Fruit fly (Drosophila melanogaster) whole organism, embryonic: ENCODE data around the gene CG13008.
A peak's percentile ranks its signal among the peaks of the same experiment; 100 is the strongest.

Source experiments
- Antp ChIP-seq: fragments of 200-800 bp; sonication (Bioruptor generic); optimal IDR thresholded peaks from 3 replicates; lab custom pipeline; 2016; ENCODE audit warnings: missing biosample characterization, missing genetic modification characterization
- B-H2 ChIP-seq: fragments of 200-800 bp; sonication (Bioruptor generic); optimal IDR thresholded peaks from 2 replicates; lab custom pipeline; 2018; ENCODE audit warnings: missing biosample characterization, mild to moderate bottlenecking, missing genetic modification characterization
- CG10147 ChIP-seq: fragments of 200-800 bp; sonication (Bioruptor generic); optimal IDR thresholded peaks from 2 replicates; lab custom pipeline; 2019; ENCODE audit warnings: missing biosample characterization, mild to moderate bottlenecking, missing genetic modification characterization, moderate library complexity
- CG14050 ChIP-seq: fragments of 200-800 bp; sonication (Bioruptor generic); IDR thresholded peaks from 3 replicates; pipeline ENCODE4 v1.3.6; 2022; ENCODE audit warnings: missing biosample characterization, missing genetic modification characterization
- CG15269 ChIP-seq: fragments of 200-800 bp; sonication (Bioruptor generic); optimal IDR thresholded peaks from 2 replicates; lab custom pipeline; 2018; ENCODE audit warnings: missing biosample characterization, mild to moderate bottlenecking, missing genetic modification characterization, moderate library complexity
- CG15601 ChIP-seq: fragments of 200-800 bp; sonication (Bioruptor generic); optimal IDR thresholded peaks from 3 replicates; lab custom pipeline; 2019; ENCODE audit warnings: missing biosample characterization, mild to moderate bottlenecking, missing genetic modification characterization, moderate library complexity
- CG1602 ChIP-seq: fragments of 200-800 bp; sonication (Bioruptor generic); optimal IDR thresholded peaks from 3 replicates; lab custom pipeline; 2016; ENCODE audit warnings: missing biosample characterization, missing genetic modification characterization
- CG16779 ChIP-seq: fragments of 200-800 bp; sonication (Bioruptor generic); IDR thresholded peaks from 2 replicates; pipeline ENCODE4 v1.3.6; 2022; ENCODE audit warnings: missing biosample characterization, missing genetic modification characterization
- CG16863 ChIP-seq: fragments of 200-800 bp; sonication (Bioruptor generic); optimal IDR thresholded peaks from 3 replicates; lab custom pipeline; 2016; ENCODE audit warnings: missing biosample characterization, missing genetic modification characterization
- CG2116 ChIP-seq: fragments of 200-800 bp; sonication (Bioruptor generic); optimal IDR thresholded peaks from 3 replicates; lab custom pipeline; 2018; ENCODE audit warnings: missing biosample characterization, mild to moderate bottlenecking, missing genetic modification characterization
- CG2120 ChIP-seq: fragments of 200-800 bp; sonication (Bioruptor generic); optimal IDR thresholded peaks from 3 replicates; lab custom pipeline; 2016; ENCODE audit warnings: missing biosample characterization, missing genetic modification characterization
- CG2129 ChIP-seq: fragments of 200-800 bp; sonication (Bioruptor generic); IDR thresholded peaks from 2 replicates; pipeline ENCODE4 v1.3.6; 2022; ENCODE audit warnings: missing biosample characterization, missing genetic modification characterization; ENCODE audit not compliant: partially characterized antibody
- CG2712 ChIP-seq: fragments of 200-800 bp; optimal IDR thresholded peaks from 3 replicates; lab custom pipeline; 2019; ENCODE audit warnings: missing biosample characterization, mild to moderate bottlenecking, missing genetic modification characterization, moderate library complexity
- CG31388 ChIP-seq: fragments of 200-800 bp; sonication (Bioruptor generic); optimal IDR thresholded peaks from 2 replicates; lab custom pipeline; 2016; ENCODE audit warnings: missing biosample characterization, missing genetic modification characterization
- CG4404 ChIP-seq: fragments of 200-800 bp; sonication (Bioruptor generic); IDR thresholded peaks from 2 replicates; pipeline ENCODE4 v1.3.6; 2022; ENCODE audit warnings: missing biosample characterization, missing genetic modification characterization
- CG7987 ChIP-seq: fragments of 200-800 bp; sonication (Bioruptor generic); optimal IDR thresholded peaks from 2 replicates; lab custom pipeline; 2018; ENCODE audit warnings: missing biosample characterization, mild to moderate bottlenecking, missing genetic modification characterization, moderate library complexity
- CG9437 ChIP-seq: fragments of 200-800 bp; sonication (Bioruptor generic); optimal IDR thresholded peaks from 2 replicates; lab custom pipeline; 2018; ENCODE audit warnings: missing biosample characterization, mild to moderate bottlenecking, missing genetic modification characterization
- CG9797 ChIP-seq: fragments of 200-800 bp; sonication (Bioruptor generic); optimal IDR thresholded peaks from 3 replicates; lab custom pipeline; 2018; ENCODE audit warnings: missing biosample characterization, mild to moderate bottlenecking, missing genetic modification characterization
- Chrac-16 ChIP-seq: fragments of 200-800 bp; sonication (Bioruptor generic); optimal IDR thresholded peaks from 3 replicates; lab custom pipeline; 2016; ENCODE audit warnings: missing biosample characterization, missing genetic modification characterization
- D19A ChIP-seq: fragments of 200-800 bp; optimal IDR thresholded peaks from 3 replicates; lab custom pipeline; 2019; ENCODE audit warnings: missing biosample characterization, mild to moderate bottlenecking, missing genetic modification characterization, moderate library complexity
- Lpt ChIP-seq: fragments of >200 bp; optimal IDR thresholded peaks from 2 replicates; lab custom pipeline; 2018; ENCODE audit warnings: missing biosample characterization, missing genetic modification characterization
- Mes4 ChIP-seq: fragments of 200-800 bp; sonication (Bioruptor generic); optimal IDR thresholded peaks from 2 replicates; lab custom pipeline; 2016; ENCODE audit warnings: missing biosample characterization, missing genetic modification characterization
- Mrtf ChIP-seq: fragments of 200-800 bp; sonication (Bioruptor generic); IDR thresholded peaks from 3 replicates; pipeline ENCODE4 v1.3.6; 2022; ENCODE audit warnings: missing biosample characterization, missing genetic modification characterization
- NfI ChIP-seq: fragments of 200-800 bp; sonication (Bioruptor generic); optimal IDR thresholded peaks from 3 replicates; lab custom pipeline; 2018; ENCODE audit warnings: missing biosample characterization, mild to moderate bottlenecking, missing genetic modification characterization, moderate library complexity
- Optix ChIP-seq: fragments of 200-800 bp; sonication (Bioruptor generic); IDR thresholded peaks from 3 replicates; pipeline ENCODE4 v1.3.6; 2022; ENCODE audit warnings: missing biosample characterization, missing genetic modification characterization
- Rx ChIP-seq: fragments of 200-800 bp; sonication (Bioruptor generic); IDR thresholded peaks from 2 replicates; pipeline ENCODE4 v1.3.6; 2022; ENCODE audit warnings: missing biosample characterization, missing genetic modification characterization
- Spps ChIP-seq: fragments of 200-800 bp; sonication (Bioruptor generic); optimal IDR thresholded peaks from 2 replicates; lab custom pipeline; 2018; ENCODE audit warnings: missing biosample characterization, mild to moderate bottlenecking, missing genetic modification characterization
- Xrp1 ChIP-seq: fragments of 200-800 bp; sonication (Bioruptor generic); IDR thresholded peaks from 2 replicates; pipeline ENCODE4 v1.3.6; 2022; ENCODE audit warnings: missing biosample characterization, missing genetic modification characterization
- al ChIP-seq: fragments of 200-800 bp; sonication (Bioruptor generic); IDR thresholded peaks from 2 replicates; pipeline ENCODE4 v1.3.6; 2022; ENCODE audit warnings: missing biosample characterization, missing genetic modification characterization
- bigmax ChIP-seq: fragments of 200-800 bp; sonication (Bioruptor generic); optimal IDR thresholded peaks from 2 replicates; lab custom pipeline; 2018; ENCODE audit warnings: missing biosample characterization, mild to moderate bottlenecking, missing genetic modification characterization
- cg ChIP-seq: fragments of 200-800 bp; sonication (Bioruptor generic); optimal IDR thresholded peaks from 3 replicates; lab custom pipeline; 2019; ENCODE audit warnings: missing biosample characterization, mild to moderate bottlenecking, missing genetic modification characterization, moderate library complexity
- dm ChIP-seq: fragments of 200-800 bp; sonication (Bioruptor generic); optimal IDR thresholded peaks from 3 replicates; lab custom pipeline; 2016; ENCODE audit warnings: missing biosample characterization, missing genetic modification characterization
- eve ChIP-seq, 2 experiments: fragments of >200 bp; optimal IDR thresholded peaks; 2 replicates each; lab custom pipeline; 2017; ENCODE audit warnings: missing biosample characterization in 2 of 2, missing genetic modification characterization in 2 of 2
- ewg ChIP-seq: fragments of 200-800 bp; sonication (Bioruptor generic); optimal IDR thresholded peaks from 3 replicates; lab custom pipeline; 2017; ENCODE audit warnings: mild to moderate bottlenecking, missing biosample characterization, missing genetic modification reagents, missing genetic modification characterization
- fu2 ChIP-seq: fragments of 200-800 bp; sonication (Bioruptor generic); optimal IDR thresholded peaks from 2 replicates; lab custom pipeline; 2016; ENCODE audit warnings: missing biosample characterization, missing genetic modification characterization
- grau ChIP-seq: fragments of 200-800 bp; optimal IDR thresholded peaks from 3 replicates; lab custom pipeline; 2019; ENCODE audit warnings: missing biosample characterization, mild to moderate bottlenecking, missing genetic modification characterization, moderate library complexity
- ken ChIP-seq: fragments of 200-800 bp; sonication (Bioruptor generic); IDR thresholded peaks from 3 replicates; pipeline ENCODE4 v1.3.6; 2022; ENCODE audit warnings: missing biosample characterization, missing genetic modification characterization
- klu ChIP-seq: fragments of 200-800 bp; sonication (Bioruptor generic); IDR thresholded peaks from 2 replicates; pipeline ENCODE4 v1.3.6; 2022; ENCODE audit warnings: missing biosample characterization, missing genetic modification characterization
- lab ChIP-seq: fragments of 200-800 bp; sonication (Bioruptor generic); optimal IDR thresholded peaks from 3 replicates; lab custom pipeline; 2017; ENCODE audit warnings: missing biosample characterization, missing genetic modification characterization, mild to moderate bottlenecking, moderate library complexity, missing genetic modification reagents
- lola ChIP-seq, 3 experiments: fragments of >200 bp in 2 of 3; fragments of 200-800 bp in 1 of 3; sonication (Bioruptor generic) in 1 of 3; optimal IDR thresholded peaks; 2 replicates each; lab custom pipeline; 2017 to 2019; ENCODE audit warnings: missing biosample characterization in 3 of 3, missing genetic modification characterization in 3 of 3, mild to moderate bottlenecking in 1 of 3, moderate library complexity in 1 of 3
- nom ChIP-seq: fragments of 200-800 bp; sonication (Bioruptor generic); optimal IDR thresholded peaks from 2 replicates; lab custom pipeline; 2017; ENCODE audit warnings: missing biosample characterization, missing genetic modification characterization, mild to moderate bottlenecking, moderate library complexity, missing genetic modification reagents
- psq ChIP-seq: fragments of 200-800 bp; sonication (Bioruptor generic); optimal IDR thresholded peaks from 2 replicates; lab custom pipeline; 2017; ENCODE audit warnings: missing biosample characterization, missing genetic modification characterization
- pum ChIP-seq: fragments of 200-800 bp; sonication (Bioruptor generic); optimal IDR thresholded peaks from 2 replicates; lab custom pipeline; 2016; ENCODE audit warnings: missing biosample characterization, missing genetic modification characterization
- salm ChIP-seq: fragments of 200-800 bp; sonication (Bioruptor generic); optimal IDR thresholded peaks from 2 replicates; lab custom pipeline; 2018; ENCODE audit warnings: missing biosample characterization, mild to moderate bottlenecking, missing genetic modification characterization
- sc ChIP-seq, 3 experiments: fragments of >200 bp in 2 of 3; fragments of 200-800 bp in 1 of 3; sonication (Bioruptor generic) in 1 of 3; optimal IDR thresholded peaks; 2 replicates in 2 of 3; 3 replicates in 1 of 3; lab custom pipeline; 2017; ENCODE audit warnings: mild to moderate bottlenecking in 1 of 3, missing biosample characterization in 1 of 3, missing genetic modification characterization in 1 of 3, missing genetic modification reagents in 1 of 3
- shn ChIP-seq: fragments of 200-800 bp; sonication (Bioruptor generic); optimal IDR thresholded peaks from 3 replicates; lab custom pipeline; 2016; ENCODE audit warnings: missing biosample characterization, missing genetic modification characterization
- slou ChIP-seq: fragments of 200-800 bp; sonication (Bioruptor generic); optimal IDR thresholded peaks from 3 replicates; lab custom pipeline; 2016; ENCODE audit warnings: missing biosample characterization, missing genetic modification characterization
- trh ChIP-seq: fragments of 200-800 bp; sonication (Bioruptor generic); optimal IDR thresholded peaks from 2 replicates; lab custom pipeline; 2016; ENCODE audit warnings: missing biosample characterization, missing genetic modification characterization

The CG13008 gene

DNA sequence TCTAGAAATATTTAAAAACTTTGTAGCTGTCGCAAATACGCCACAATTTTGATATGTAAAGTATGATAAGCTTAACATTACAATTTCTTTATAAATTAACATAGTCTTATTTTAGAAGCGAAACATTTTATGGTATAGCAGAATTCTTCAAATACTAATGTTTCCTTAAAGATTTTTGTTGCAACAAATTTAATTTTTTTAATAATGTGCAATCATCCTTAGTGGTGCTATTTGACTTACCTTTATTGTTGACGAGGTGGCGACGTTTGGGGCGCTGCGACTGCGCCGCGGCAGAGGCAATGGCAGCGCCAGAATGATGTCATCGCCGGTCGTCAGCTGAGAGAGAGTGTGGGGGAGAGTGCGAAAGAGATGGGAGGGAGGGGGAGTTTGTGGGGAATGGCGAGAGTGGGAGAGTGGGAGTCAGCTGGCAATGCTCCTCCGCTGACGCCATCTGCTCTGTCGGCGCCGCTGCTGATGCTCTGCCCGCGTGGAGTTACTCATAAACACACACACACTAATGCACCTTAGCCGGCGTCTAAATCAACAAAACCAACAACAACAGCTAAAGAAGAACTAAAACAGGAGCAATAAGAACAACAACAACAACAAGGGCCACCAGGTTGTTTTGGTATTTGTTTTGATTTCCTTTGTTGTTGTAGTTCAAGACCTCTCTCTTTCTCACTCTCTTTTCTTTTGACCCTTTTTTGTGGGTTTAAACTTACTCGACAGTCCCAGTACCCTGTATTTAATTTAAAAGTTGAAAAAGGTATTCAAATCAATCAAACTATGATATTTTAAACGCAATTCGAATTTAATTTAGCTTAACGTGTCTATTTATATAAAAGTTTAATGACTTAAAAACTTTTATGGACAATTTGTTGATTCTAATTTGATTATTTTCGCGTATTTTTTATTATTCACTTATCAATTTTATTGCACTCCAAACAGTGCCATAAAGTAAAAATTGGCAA, 12.4 kb downstream of the CG13008 start (continued):
- TF ChIP-seq CG2129 (GFP tag; lab: Robert Waterston, UW) (no peak), lola (GFP tag; optimal IDR thresholded peaks at IDR 0.05; lab: Kevin White, UChicago) (peak in 1 of 3 experiments; percentile 71), nom (peak; percentile 90), al (peak; percentile 57; the same call in 1 of the 2 replicates), ken (GFP tag; lab: Robert Waterston, UW) (peak; percentile 49; the same call in 2 of the 3 replicates), slou (GFP tag; lab: Kevin White, UChicago) (peak; percentile 10), CG9437 (GFP tag; lab: Kevin White, UChicago) (peak; percentile 73), CG16779 (GFP tag; lab: Robert Waterston, UW) (no peak), Spps (tag; lab: Kevin White, UChicago) (no peak), bigmax (no peak), NfI (GFP tag; lab: Kevin White, UChicago) (peak; percentile 83), klu (peak; percentile 41; the same call in 1 of the 2 replicates), Chrac-16 (GFP tag; lab: Kevin White, UChicago) (peak; percentile 49), CG7987 (GFP tag; lab: Kevin White, UChicago) (no peak), Mrtf (GFP tag; lab: Robert Waterston, UW) (no peak), cg (GFP tag; lab: Kevin White, UChicago) (peak; percentile 56), ewg (GFP tag; lab: Kevin White, UChicago) (peak; percentile 59), B-H2 (no peak), trh (GFP tag; lab: Kevin White, UChicago) (no peak), CG14050 (GFP tag; lab: Robert Waterston, UW) (peak; percentile 67; the same call in 2 of the 3 replicates), Optix (GFP tag; lab: Robert Waterston, UW) (no peak), CG9797 (GFP tag; lab: Kevin White, UChicago) (no peak), Mes4 (GFP tag; lab: Kevin White, UChicago) (peak; percentile 30), CG2712 (tag; lab: Kevin White, UChicago) (peak; percentile 76), grau (tag; lab: Kevin White, UChicago) (peak; percentile 89), Rx (GFP tag; lab: Robert Waterston, UW) (peak; percentile 51; the same call in 1 of the 2 replicates), pum (GFP tag; lab: Kevin White, UChicago) (peak; percentile 10), psq (GFP tag; lab: Kevin White, UChicago) (no peak), dm (GFP tag; lab: Kevin White, UChicago) (no peak), CG15601 (tag; lab: Kevin White, UChicago) (peak; percentile 79), CG15269 (tag; lab: Kevin White, UChicago) (peak; percentile 84), Lpt (GFP tag; lab: Kevin White, UChicago) (no peak), salm (tag; lab: Kevin White, UChicago) (peak; percentile 69), fu2 (GFP tag; lab: Kevin White, UChicago) (peak; percentile 3), CG2120 (GFP tag; lab: Kevin White, UChicago) (peak; percentile 86), CG4404 (GFP tag; lab: Robert Waterston, UW) (peak; percentile 28; the same call in 1 of the 2 replicates), CG16863 (GFP tag; lab: Kevin White, UChicago) (peak; percentile 19), CG2116 (GFP tag; lab: Kevin White, UChicago) (peak; percentile 26), sc (optimal IDR thresholded peaks at IDR 0.05; lab: Kevin White, UChicago) (no peak), sc (GFP tag; optimal IDR thresholded peaks at IDR 0.05; lab: Kevin White, UChicago) (peak; percentile 63), eve (GFP tag; optimal IDR thresholded peaks at IDR 0.05; lab: Kevin White, UChicago) (peak in 1 of 2 experiments; percentile 72), CG1602 (GFP tag; lab: Kevin White, UChicago) (peak; percentile 42), Xrp1 (peak; percentile 74), lab (GFP tag; lab: Kevin White, UChicago) (peak; percentile 78), D19A (peak; percentile 65), shn (peak; percentile 25), CG31388 (GFP tag; lab: Kevin White, UChicago) (no peak), CG10147 (GFP tag; lab: Kevin White, UChicago) (peak; percentile 43), Antp (GFP tag; lab: Kevin White, UChicago) (peak; percentile 4)
